Worm (Caenorhabditis elegans): Measurements from ENCODE around the gene ddx-15.

The ddx-15 gene

ce11 chrIII:5557246-5557819, 34.2 kb downstream of the ddx-15 start, which contains the start of gene rpc-2 (continued):
- 0 out of 2 replicates have a peak, but pooled peaks have one; percentile 57 for TF ChIP-seq egl-44 (GFP tag; IDR thresholded peaks at IDR 0.05)
- no peak for TF ChIP-seq B0019.2 (GFP tag; conservative IDR thresholded peaks at IDR 0.05)
- TF ChIP-seq hlh-12 (tag; optimal IDR thresholded peaks at IDR 0.05): no peak
- no peak for TF ChIP-seq ceh-91 (GFP tag; IDR thresholded peaks at IDR 0.05)
- no peak for TF ChIP-seq ztf-28 (GFP tag; IDR thresholded peaks at IDR 0.05)
- TF ChIP-seq let-526 (GFP tag; IDR thresholded peaks at IDR 0.05): no peak
- no peak for TF ChIP-seq mel-28 (tag; optimal IDR thresholded peaks at IDR 0.05; ENCODE audit: borderline replicate concordance)
- TF ChIP-seq gei-17 (GFP tag; optimal IDR thresholded peaks at IDR 0.05): no peak
- TF ChIP-seq cebp-1 (GFP tag; IDR thresholded peaks at IDR 0.05): no peak
- peak; percentile 55 for TF ChIP-seq cebp-1 (tag; optimal IDR thresholded peaks at IDR 0.05)
- TF ChIP-seq F57C9.4 (tag; optimal IDR thresholded peaks at IDR 0.05): no peak
- 0 out of 2 replicates have a peak, but pooled peaks have one; percentile 15 for TF ChIP-seq dox-1 (GFP tag; IDR thresholded peaks at IDR 0.05)
- TF ChIP-seq rcor-1 (GFP tag; IDR thresholded peaks at IDR 0.05): no peak
- no peak for TF ChIP-seq bed-2 (GFP tag; IDR thresholded peaks at IDR 0.05)
- TF ChIP-seq nhr-120 (GFP tag; IDR thresholded peaks at IDR 0.05): no peak
- no peak for TF ChIP-seq K12H6.12 (tag; optimal IDR thresholded peaks at IDR 0.05)
- no peak for TF ChIP-seq mcd-1 (GFP tag; IDR thresholded peaks at IDR 0.05)
- no peak for TF ChIP-seq pha-4 (tag; optimal IDR thresholded peaks at IDR 0.05)
- TF ChIP-seq rec-8 (tag; optimal IDR thresholded peaks at IDR 0.05): peak in 1 of 2 experiments; percentile 24
- TF ChIP-seq F49E8.2 (tag; optimal IDR thresholded peaks at IDR 0.05; ENCODE audit: insufficient read depth): no peak
- TF ChIP-seq ceh-40 (GFP tag; IDR thresholded peaks at IDR 0.05): no peak
- no peak for TF ChIP-seq mxl-1 (tag; optimal IDR thresholded peaks at IDR 0.05)
- no peak for TF ChIP-seq tbx-9 (tag; optimal IDR thresholded peaks at IDR 0.05; ENCODE audit: borderline replicate concordance)
- TF ChIP-seq lsl-1 (GFP tag; optimal IDR thresholded peaks at IDR 0.05): no peak
- no peak for TF ChIP-seq F37B4.10 (GFP tag; IDR thresholded peaks at IDR 0.05)
- no peak for TF ChIP-seq snpc-1.1 (tag; optimal IDR thresholded peaks at IDR 0.05; ENCODE audit: insufficient read depth)
- TF ChIP-seq ceh-27 (GFP tag; optimal IDR thresholded peaks at IDR 0.05): no peak
- no peak for TF ChIP-seq nfyb-1 (GFP tag; IDR thresholded peaks at IDR 0.05)
- TF ChIP-seq tlf-1 (GFP tag; optimal IDR thresholded peaks at IDR 0.05): peak; percentile 25
- no peak for TF ChIP-seq Y67H2A.10 (GFP tag; conservative IDR thresholded peaks at IDR 0.05)
- no peak for TF ChIP-seq die-1 (tag; optimal IDR thresholded peaks at IDR 0.05)
- no peak for TF ChIP-seq ceh-79 (tag; optimal IDR thresholded peaks at IDR 0.05)
- peak; percentile 1 for TF ChIP-seq nhr-27 (tag; optimal IDR thresholded peaks at IDR 0.05)
- no peak for TF ChIP-seq attf-5 (GFP tag; optimal IDR thresholded peaks at IDR 0.05)
- TF ChIP-seq T26A5.8 (tag; optimal IDR thresholded peaks at IDR 0.05): peak; percentile 28
- 0 out of 2 replicates have a peak, but pooled peaks have one; percentile 34 for TF ChIP-seq cebp-2 (GFP tag; IDR thresholded peaks at IDR 0.05)
- TF ChIP-seq lin-40 (tag; optimal IDR thresholded peaks at IDR 0.05): no peak
- TF ChIP-seq ztf-25 (GFP tag; IDR thresholded peaks at IDR 0.05): no peak
- no peak for TF ChIP-seq snpc-3.4 (tag; optimal IDR thresholded peaks at IDR 0.05)
- no peak for TF ChIP-seq snpc-4 (GFP tag; optimal IDR thresholded peaks at IDR 0.05)
- no peak for TF ChIP-seq snpc-4 (tag; optimal IDR thresholded peaks at IDR 0.05)
- no peak for TF ChIP-seq attf-6 (GFP tag; IDR thresholded peaks at IDR 0.05)
- TF ChIP-seq ztf-6 (GFP tag; IDR thresholded peaks at IDR 0.05): no peak
- peak; percentile 85 for TF ChIP-seq chd-7 (tag; optimal IDR thresholded peaks at IDR 0.05)
- no peak for TF ChIP-seq Y79H2A.3 (GFP tag; conservative IDR thresholded peaks at IDR 0.05)
- TF ChIP-seq nfya-1 (tag; optimal IDR thresholded peaks at IDR 0.05; ENCODE audit: borderline replicate concordance, insufficient read depth): no peak
- TF ChIP-seq lin-54 (GFP tag; optimal IDR thresholded peaks at IDR 0.05): no peak

Measured in whole organism, young adult.